Worm (Caenorhabditis elegans): ENCODE results near the gene Y32G9B.1.

The Y32G9B.1 gene

DNA sequence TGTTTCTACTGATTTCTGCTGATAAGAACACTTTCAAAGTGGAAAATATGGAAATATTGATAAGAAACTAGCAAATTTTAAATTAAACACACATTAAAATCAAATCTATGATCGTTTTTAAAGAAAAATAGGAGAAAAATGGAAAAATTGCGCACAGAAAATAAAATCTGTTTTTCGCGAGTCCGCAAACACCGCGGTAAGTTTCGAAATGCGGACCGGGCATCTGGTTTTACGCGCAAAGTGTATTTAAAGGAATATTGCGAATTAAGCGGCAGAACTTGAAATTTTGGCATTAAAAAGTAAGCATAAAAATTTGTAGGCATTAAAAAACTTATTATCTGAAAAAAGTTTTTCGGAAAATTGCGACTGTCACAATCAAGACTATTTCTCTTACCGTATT, 56.8 kb downstream of the Y32G9B.1 start:
- TF ChIP-seq hnd-1 (tag; optimal IDR thresholded peaks at IDR 0.05) (no peak), F13C5.2 (tag; optimal IDR thresholded peaks at IDR 0.05) (peak; percentile 11)

Data from whole organism, early embryonic.